Fruit fly (Drosophila melanogaster): ENCODE measurements around the gene Atac2.

DNA sequence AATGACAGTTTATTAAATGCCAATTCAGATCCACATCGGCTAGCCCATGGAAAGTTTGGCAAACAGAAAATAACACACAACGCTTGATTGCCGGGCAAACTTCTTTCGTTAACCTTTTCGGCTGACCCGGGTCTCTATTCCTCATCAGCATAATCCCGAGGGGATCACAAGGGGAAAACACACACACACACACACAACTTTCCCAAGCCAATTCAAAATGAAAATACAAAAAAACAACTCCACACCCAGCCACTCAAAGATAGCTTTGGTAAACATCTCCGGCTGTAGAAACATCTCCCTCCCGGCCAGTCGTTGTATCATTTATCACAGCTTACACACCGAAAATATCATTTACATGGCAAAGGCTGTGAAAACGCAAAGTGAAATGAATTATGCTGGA, 8.1 kb upstream of the Atac2 start:
- TF ChIP-seq ey (GFP tag; optimal IDR thresholded peaks at IDR 0.05) (no peak), Dfd (GFP tag; optimal IDR thresholded peaks at IDR 0.05) (no peak), lola (GFP tag; optimal IDR thresholded peaks at IDR 0.05) (no peak), CG32264 (GFP tag; optimal IDR thresholded peaks at IDR 0.05) (no peak), Mio (GFP tag; optimal IDR thresholded peaks at IDR 0.05) (no peak), h (GFP tag; optimal IDR thresholded peaks at IDR 0.05) (no peak), usp (GFP tag; optimal IDR thresholded peaks at IDR 0.05) (no peak), Abd-B (GFP tag; optimal IDR thresholded peaks at IDR 0.05) (no peak)

Measured in whole organism, wandering third instar larva.